Fruit fly (Drosophila melanogaster): ENCODE measurements around the gene sty.

sty gene

dm6 chr3L:3438473-3438872, 13.7 kb upstream of the sty start (continued):
- TF ChIP-seq hkb (optimal IDR thresholded peaks at IDR 0.05) (no peak), hkb (GFP tag; IDR thresholded peaks at IDR 0.05) (peak; percentile 67), pan (optimal IDR thresholded peaks at IDR 0.05) (no peak), pan (GFP tag; optimal IDR thresholded peaks at IDR 0.05 in 1 of 2, IDR thresholded peaks at IDR 0.05 in 1 of 2) (peak in 1 of 2 experiments; percentile 79), Mes4 (GFP tag; optimal IDR thresholded peaks at IDR 0.05) (peak; percentile 38), zf30C (GFP tag; optimal IDR thresholded peaks at IDR 0.05) (peak; percentile 87), CG5245 (GFP tag; optimal IDR thresholded peaks at IDR 0.05) (peak; percentile 69), Xrp1 (GFP tag; IDR thresholded peaks at IDR 0.05) (peak; percentile 88), lmd (GFP tag; IDR thresholded peaks at IDR 0.05) (peak; percentile 49; the same call in 1 of the 2 replicates), CG34224 (GFP tag; IDR thresholded peaks at IDR 0.05; ENCODE audit: partially characterized antibody) (no peak), salm (tag; optimal IDR thresholded peaks at IDR 0.05) (peak; percentile 54), CG6272 (GFP tag; IDR thresholded peaks at IDR 0.05) (no peak), B-H2 (GFP tag; optimal IDR thresholded peaks at IDR 0.05) (no peak), Neu2 (GFP tag; optimal IDR thresholded peaks at IDR 0.05; ENCODE audit: borderline replicate concordance) (no peak), Vsx1 (GFP tag; optimal IDR thresholded peaks at IDR 0.05) (peak; percentile 42), NK7.1 (GFP tag; optimal IDR thresholded peaks at IDR 0.05) (peak; percentile 17), ken (GFP tag; IDR thresholded peaks at IDR 0.05) (no peak), lov (optimal IDR thresholded peaks at IDR 0.05) (no peak), lov (GFP tag; IDR thresholded peaks at IDR 0.05) (peak; percentile 33; the same call in 1 of the 3 replicates), Abd-B (GFP tag; optimal IDR thresholded peaks at IDR 0.05) (peak; percentile 37), dmrt99B (tag; optimal IDR thresholded peaks at IDR 0.05) (peak; percentile 79), B-H1 (GFP tag; IDR thresholded peaks at IDR 0.05) (no peak), ase (GFP tag; IDR thresholded peaks at IDR 0.05) (peak; percentile 42; the same call in 1 of the 3 replicates), org-1 (GFP tag; optimal IDR thresholded peaks at IDR 0.05) (peak; percentile 47), vnd (GFP tag; IDR thresholded peaks at IDR 0.05; ENCODE audit: partially characterized antibody) (no peak), Asciz (GFP tag; optimal IDR thresholded peaks at IDR 0.05) (peak; percentile 49), Hand (GFP tag; optimal IDR thresholded peaks at IDR 0.05) (no peak), CG6254 (GFP tag; optimal IDR thresholded peaks at IDR 0.05) (peak; percentile 56), PHDP (tag; optimal IDR thresholded peaks at IDR 0.05) (peak; percentile 71), CG8944 (GFP tag; optimal IDR thresholded peaks at IDR 0.05) (peak; percentile 38), bcd (GFP tag; optimal IDR thresholded peaks at IDR 0.05) (peak; percentile 33), Myb (GFP tag; optimal IDR thresholded peaks at IDR 0.05) (peak; percentile 10), zfh1 (GFP tag; IDR thresholded peaks at IDR 0.05) (peak; percentile 59; the same call in 1 of the 3 replicates), CG31224 (GFP tag; IDR thresholded peaks at IDR 0.05) (0 out of 2 replicates have a peak, but pooled peaks have one; percentile 27), ranshi (GFP tag; IDR thresholded peaks at IDR 0.05) (peak; percentile 60), D (optimal IDR thresholded peaks at IDR 0.05) (no peak), D (GFP tag; optimal IDR thresholded peaks at IDR 0.05) (peak; percentile 66), CG11695 (GFP tag; IDR thresholded peaks at IDR 0.05) (peak; percentile 74), gcm2 (GFP tag; optimal IDR thresholded peaks at IDR 0.05) (peak; percentile 0), CG42726 (GFP tag; IDR thresholded peaks at IDR 0.05; ENCODE audit: partially characterized antibody) (no peak), Antp (GFP tag; optimal IDR thresholded peaks at IDR 0.05) (peak; percentile 49), CG7271 (tag; optimal IDR thresholded peaks at IDR 0.05) (peak; percentile 77), Awh (GFP tag; IDR thresholded peaks at IDR 0.05) (peak; percentile 64), CG12769 (tag; optimal IDR thresholded peaks at IDR 0.05) (no peak), CG4404 (GFP tag; IDR thresholded peaks at IDR 0.05) (peak; percentile 59), gsb-n (tag; optimal IDR thresholded peaks at IDR 0.05) (peak; percentile 82), CG4730 (GFP tag; IDR thresholded peaks at IDR 0.05) (peak; percentile 37; the same call in 1 of the 2 replicates), sens-2 (GFP tag; IDR thresholded peaks at IDR 0.05) (no peak), sqz (GFP tag; optimal IDR thresholded peaks at IDR 0.05) (peak; percentile 57), Dip3 (GFP tag; optimal IDR thresholded peaks at IDR 0.05) (no peak), CG32532 (GFP tag; IDR thresholded peaks at IDR 0.05) (peak; percentile 32; the same call in 1 of the 2 replicates), esg (GFP tag; conservative IDR thresholded peaks at IDR 0.05) (peak; percentile 50; the same call in 1 of the 2 replicates)
